Fruit fly (Drosophila melanogaster) whole organism, embryonic: ENCODE data around the gene sima.

Experiments used
- Bgb ChIP-seq: fragments of 200-800 bp; sonication (Bioruptor generic); IDR thresholded peaks from 2 replicates; pipeline ENCODE4 v1.3.6; 2022; ENCODE audit warnings: missing biosample characterization, missing genetic modification characterization; ENCODE audit not compliant: partially characterized antibody
- BtbVII ChIP-seq: fragments of 200-800 bp; sonication (Bioruptor generic); optimal IDR thresholded peaks from 3 replicates; lab custom pipeline; 2017; ENCODE audit warnings: missing biosample characterization, mild to moderate bottlenecking, missing genetic modification characterization
- CG10565 ChIP-seq: fragments of 200-800 bp; sonication (Bioruptor generic); optimal IDR thresholded peaks from 3 replicates; lab custom pipeline; 2016; ENCODE audit warnings: missing biosample characterization, mild to moderate bottlenecking, missing genetic modification characterization
- CG12155 ChIP-seq: fragments of 200-800 bp; sonication (Bioruptor generic); optimal IDR thresholded peaks from 3 replicates; lab custom pipeline; 2016; ENCODE audit warnings: missing biosample characterization, missing genetic modification characterization
- CG12744 ChIP-seq: fragments of 200-800 bp; sonication (Bioruptor generic); optimal IDR thresholded peaks from 2 replicates; lab custom pipeline; 2016; ENCODE audit warnings: missing biosample characterization, missing genetic modification characterization
- CG13424 ChIP-seq: fragments of 200-800 bp; sonication (Bioruptor generic); optimal IDR thresholded peaks from 2 replicates; lab custom pipeline; 2019; ENCODE audit warnings: missing biosample characterization, mild to moderate bottlenecking, missing genetic modification characterization, moderate library complexity
- CG13894 ChIP-seq: fragments of 200-800 bp; sonication (Bioruptor generic); optimal IDR thresholded peaks from 3 replicates; lab custom pipeline; 2018; ENCODE audit warnings: missing biosample characterization, mild to moderate bottlenecking, missing genetic modification characterization, moderate library complexity
- CG16815 ChIP-seq: fragments of 200-800 bp; sonication (Bioruptor generic); optimal IDR thresholded peaks from 3 replicates; lab custom pipeline; 2017; ENCODE audit warnings: missing biosample characterization, mild to moderate bottlenecking, missing genetic modification characterization
- CG17385 ChIP-seq: fragments of 200-800 bp; sonication (Bioruptor generic); optimal IDR thresholded peaks from 3 replicates; lab custom pipeline; 2018; ENCODE audit warnings: missing biosample characterization, mild to moderate bottlenecking, missing genetic modification characterization
- CG17829 ChIP-seq: fragments of 200-800 bp; optimal IDR thresholded peaks from 2 replicates; lab custom pipeline; 2019; ENCODE audit warnings: missing biosample characterization, mild to moderate bottlenecking, missing genetic modification characterization, moderate library complexity
- CG2120 ChIP-seq: fragments of 200-800 bp; sonication (Bioruptor generic); optimal IDR thresholded peaks from 3 replicates; lab custom pipeline; 2016; ENCODE audit warnings: missing biosample characterization, missing genetic modification characterization
- CG30431 ChIP-seq: fragments of 200-800 bp; sonication (Bioruptor generic); optimal IDR thresholded peaks from 2 replicates; lab custom pipeline; 2017; ENCODE audit warnings: missing biosample characterization, missing genetic modification characterization
- CG32532 ChIP-seq: fragments of 200-800 bp; sonication (Bioruptor generic); IDR thresholded peaks from 2 replicates; pipeline ENCODE4 v1.3.6; 2022; ENCODE audit warnings: missing biosample characterization, missing genetic modification characterization
- CG3407 ChIP-seq: fragments of 200-800 bp; sonication (Bioruptor generic); optimal IDR thresholded peaks from 2 replicates; lab custom pipeline; 2018; ENCODE audit warnings: missing biosample characterization, mild to moderate bottlenecking, missing genetic modification characterization
- CG4820 ChIP-seq: fragments of 200-800 bp; sonication (Bioruptor generic); optimal IDR thresholded peaks from 3 replicates; lab custom pipeline; 2016; ENCODE audit warnings: missing biosample characterization, missing genetic modification characterization
- CG5180 ChIP-seq: fragments of 200-800 bp; sonication (Bioruptor generic); optimal IDR thresholded peaks from 3 replicates; lab custom pipeline; 2017; ENCODE audit warnings: missing biosample characterization, missing genetic modification characterization, mild to moderate bottlenecking, moderate library complexity, missing genetic modification reagents
- CG5953 ChIP-seq: fragments of 200-800 bp; sonication (Bioruptor generic); IDR thresholded peaks from 2 replicates; pipeline ENCODE4 v1.3.6; 2022; ENCODE audit warnings: missing biosample characterization, missing genetic modification characterization
- CG7786 ChIP-seq: fragments of 200-800 bp; sonication (Bioruptor generic); optimal IDR thresholded peaks from 2 replicates; lab custom pipeline; 2016; ENCODE audit warnings: missing biosample characterization, missing genetic modification characterization
- CG8388 ChIP-seq: fragments of 200-800 bp; sonication (Bioruptor generic); optimal IDR thresholded peaks from 2 replicates; lab custom pipeline; 2019; ENCODE audit warnings: missing biosample characterization, mild to moderate bottlenecking, missing genetic modification characterization, moderate library complexity
- CG9932 ChIP-seq: fragments of 200-800 bp; sonication (Bioruptor generic); IDR thresholded peaks from 2 replicates; pipeline ENCODE4 v1.3.6; 2022; ENCODE audit warnings: missing biosample characterization, missing genetic modification characterization
- H2.0 ChIP-seq: fragments of 200-800 bp; sonication (Bioruptor generic); IDR thresholded peaks from 2 replicates; pipeline ENCODE4 v1.3.6; 2022; ENCODE audit warnings: missing biosample characterization, missing genetic modification characterization
- Lim3 ChIP-seq: fragments of 200-800 bp; sonication (Bioruptor generic); IDR thresholded peaks from 2 replicates; pipeline ENCODE4 v1.3.6; 2022; ENCODE audit warnings: missing biosample characterization, missing genetic modification characterization
- MTF-1 ChIP-seq: fragments of 200-800 bp; sonication (Bioruptor generic); optimal IDR thresholded peaks from 2 replicates; lab custom pipeline; 2018; ENCODE audit warnings: missing biosample characterization, mild to moderate bottlenecking, missing genetic modification characterization, borderline replicate concordance
- Max ChIP-seq: fragments of 200-800 bp; sonication (Bioruptor generic); optimal IDR thresholded peaks from 2 replicates; lab custom pipeline; 2016; ENCODE audit warnings: missing biosample characterization, mild to moderate bottlenecking, missing genetic modification characterization
- Med ChIP-seq: fragments of 200-800 bp; sonication (Bioruptor generic); peaks from one replicate; lab custom pipeline; 2016; ENCODE audit warnings: missing biosample characterization, missing genetic modification characterization, mild to moderate bottlenecking, inconsistent platforms, moderate library complexity
- Myb ChIP-seq: fragments of 200-800 bp; sonication (Bioruptor generic); optimal IDR thresholded peaks from 2 replicates; lab custom pipeline; 2016; ENCODE audit warnings: missing biosample characterization, missing genetic modification characterization
- Rfx ChIP-seq: fragments of 200-800 bp; sonication (Bioruptor generic); IDR thresholded peaks from 2 replicates; pipeline ENCODE4 v1.3.6; 2022; ENCODE audit warnings: missing biosample characterization, missing genetic modification characterization
- Rx ChIP-seq: fragments of 200-800 bp; sonication (Bioruptor generic); IDR thresholded peaks from 2 replicates; pipeline ENCODE4 v1.3.6; 2022; ENCODE audit warnings: missing biosample characterization, missing genetic modification characterization
- Sry-β ChIP-seq: fragments of 200-800 bp; sonication (Bioruptor generic); optimal IDR thresholded peaks from 2 replicates; lab custom pipeline; 2018; ENCODE audit warnings: missing biosample characterization, mild to moderate bottlenecking, missing genetic modification characterization, moderate library complexity
- aop ChIP-seq: fragments of 200-800 bp; sonication (Bioruptor generic); IDR thresholded peaks from 2 replicates; pipeline ENCODE4 v1.3.6; 2022; ENCODE audit warnings: missing biosample characterization, missing genetic modification characterization
- ash1 ChIP-seq: fragments of 200-800 bp; sonication (Bioruptor generic); optimal IDR thresholded peaks from 2 replicates; lab custom pipeline; 2018; ENCODE audit warnings: missing biosample characterization, mild to moderate bottlenecking, missing genetic modification characterization
- ato ChIP-seq: fragments of 200-800 bp; sonication (Bioruptor generic); IDR thresholded peaks from 2 replicates; pipeline ENCODE4 v1.3.6; 2022; ENCODE audit warnings: missing biosample characterization, missing genetic modification characterization; ENCODE audit not compliant: partially characterized antibody
- chm ChIP-seq: fragments of 200-800 bp; sonication (Bioruptor generic); IDR thresholded peaks from 2 replicates; pipeline ENCODE4 v1.3.6; 2022; ENCODE audit warnings: missing biosample characterization, missing genetic modification characterization
- crc ChIP-seq: fragments of 200-800 bp; sonication (Bioruptor generic); optimal IDR thresholded peaks from 2 replicates; lab custom pipeline; 2016; ENCODE audit warnings: missing biosample characterization, missing genetic modification characterization
- dysf ChIP-seq: fragments of 200-800 bp; sonication (Bioruptor generic); IDR thresholded peaks from 3 replicates; pipeline ENCODE4 v1.3.6; 2022; ENCODE audit warnings: missing biosample characterization, missing genetic modification characterization
- eve ChIP-seq, 2 experiments: fragments of >200 bp; optimal IDR thresholded peaks; 2 replicates each; lab custom pipeline; 2017; ENCODE audit warnings: missing biosample characterization in 2 of 2, missing genetic modification characterization in 2 of 2
- eyg ChIP-seq: fragments of 200-800 bp; sonication (Bioruptor generic); optimal IDR thresholded peaks from 3 replicates; lab custom pipeline; 2016; ENCODE audit warnings: missing biosample characterization, missing genetic modification characterization
- gcm2 ChIP-seq: fragments of 200-800 bp; sonication (Bioruptor generic); optimal IDR thresholded peaks from 2 replicates; lab custom pipeline; 2016; ENCODE audit warnings: missing biosample characterization, missing genetic modification characterization
- ken ChIP-seq: fragments of 200-800 bp; sonication (Bioruptor generic); IDR thresholded peaks from 3 replicates; pipeline ENCODE4 v1.3.6; 2022; ENCODE audit warnings: missing biosample characterization, missing genetic modification characterization
- lbe ChIP-seq: fragments of 200-800 bp; sonication (Bioruptor generic); optimal IDR thresholded peaks from 2 replicates; lab custom pipeline; 2016; ENCODE audit warnings: missing biosample characterization, mild to moderate bottlenecking, missing genetic modification characterization
- maf-S ChIP-seq: fragments of 200-800 bp; sonication (Bioruptor generic); optimal IDR thresholded peaks from 2 replicates; lab custom pipeline; 2016; ENCODE audit warnings: missing biosample characterization, missing genetic modification characterization
- nerfin-1 ChIP-seq: fragments of 200-800 bp; sonication (Bioruptor generic); optimal IDR thresholded peaks from 3 replicates; lab custom pipeline; 2019; ENCODE audit warnings: missing biosample characterization, mild to moderate bottlenecking, missing genetic modification characterization, moderate library complexity
- pan ChIP-seq, 4 experiments: fragments of >200 bp in 3 of 4; fragments of 200-800 bp in 1 of 4; sonication (Bioruptor generic) in 1 of 4; optimal IDR thresholded peaks in 3 of 4; IDR thresholded peaks in 1 of 4; 2 replicates each; pipeline versions ENCODE4 v1.3.6 to Lab custom; 2017 to 2022; ENCODE audit warnings: missing biosample characterization in 2 of 4, missing genetic modification characterization in 2 of 4, mixed read lengths in 1 of 4
- slou ChIP-seq: fragments of 200-800 bp; sonication (Bioruptor generic); optimal IDR thresholded peaks from 3 replicates; lab custom pipeline; 2016; ENCODE audit warnings: missing biosample characterization, missing genetic modification characterization
- stwl ChIP-seq: fragments of 200-800 bp; sonication (Bioruptor generic); optimal IDR thresholded peaks from 3 replicates; lab custom pipeline; 2018; ENCODE audit warnings: missing biosample characterization, mild to moderate bottlenecking, missing genetic modification characterization, moderate library complexity
- tx ChIP-seq: fragments of 200-800 bp; sonication (Bioruptor generic); optimal IDR thresholded peaks from 2 replicates; lab custom pipeline; 2016; ENCODE audit warnings: missing biosample characterization, missing genetic modification characterization
- unpg ChIP-seq: fragments of 200-800 bp; sonication (Bioruptor generic); optimal IDR thresholded peaks from 3 replicates; lab custom pipeline; 2018; ENCODE audit warnings: missing biosample characterization, mild to moderate bottlenecking, missing genetic modification characterization, moderate library complexity
- usp ChIP-seq: fragments of >200 bp; optimal IDR thresholded peaks from 2 replicates; lab custom pipeline; 2017; ENCODE audit warnings: missing biosample characterization, missing genetic modification characterization
- wek ChIP-seq: fragments of 200-800 bp; sonication (Bioruptor generic); optimal IDR thresholded peaks from 3 replicates; lab custom pipeline; 2018; ENCODE audit warnings: missing biosample characterization, mild to moderate bottlenecking, missing genetic modification characterization, moderate library complexity
- zf30C ChIP-seq: fragments of 200-800 bp; sonication (Bioruptor generic); optimal IDR thresholded peaks from 3 replicates; lab custom pipeline; 2018; ENCODE audit warnings: missing biosample characterization, mild to moderate bottlenecking, missing genetic modification characterization

sima gene

DNA sequence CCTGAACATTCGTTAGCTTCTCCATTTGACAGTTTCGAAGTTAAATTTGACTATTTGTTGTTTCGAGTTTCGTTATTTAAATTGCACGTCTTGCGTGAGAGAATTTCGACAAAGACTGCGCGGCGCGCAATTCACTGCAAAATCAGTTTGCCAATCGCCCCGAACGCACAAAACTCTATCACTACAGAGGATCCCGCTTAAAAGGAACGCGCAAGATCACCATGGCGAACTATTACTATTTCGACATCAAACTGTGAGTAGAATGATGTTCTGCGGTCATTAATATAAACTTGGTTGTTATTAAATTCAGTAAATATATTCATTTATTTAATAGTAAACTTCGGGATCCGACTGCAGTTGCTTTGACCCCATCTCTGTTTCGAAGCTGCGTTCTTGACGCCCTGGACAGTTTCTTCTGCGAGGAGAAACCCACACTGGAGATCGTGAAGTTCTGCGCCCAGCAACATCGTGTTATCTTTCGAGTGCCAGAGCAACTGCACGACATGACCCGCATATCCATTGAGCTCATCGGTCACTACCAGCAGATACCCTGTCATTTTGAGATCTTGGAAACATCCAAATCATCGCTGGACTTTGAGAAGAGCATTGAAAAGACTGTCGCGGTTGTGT is 2.1 kb upstream of the sima start, which contains the start of the genes Rpp14b and spn-A (continued):
- TF ChIP-seq eve (GFP tag; optimal IDR thresholded peaks at IDR 0.05; lab: Kevin White, UChicago), result no peak
- TF ChIP-seq Bgb, result 0 out of 2 replicates have a peak, but pooled peaks have one; percentile 13
- TF ChIP-seq CG4820 (GFP tag; lab: Kevin White, UChicago), result peak; percentile 90
- no peak for TF ChIP-seq CG13894
- no peak for TF ChIP-seq nerfin-1 (tag; lab: Kevin White, UChicago)
- TF ChIP-seq ken (GFP tag; lab: Robert Waterston, UW), result peak; percentile 29; the same call in 1 of the 3 replicates
- no peak for TF ChIP-seq dysf (GFP tag; lab: Robert Waterston, UW)
- TF ChIP-seq CG9932 (GFP tag; lab: Robert Waterston, UW), result peak; percentile 71
- no peak for TF ChIP-seq MTF-1 (GFP tag; lab: Kevin White, UChicago)
- peak; percentile 52 for TF ChIP-seq Med
- no peak for TF ChIP-seq maf-S
- TF ChIP-seq Sry-β (GFP tag; lab: Kevin White, UChicago), result no peak
- no peak for TF ChIP-seq CG30431 (GFP tag; lab: Kevin White, UChicago)
- no peak for TF ChIP-seq CG3407 (GFP tag; lab: Kevin White, UChicago)
- TF ChIP-seq CG2120 (GFP tag; lab: Kevin White, UChicago), result no peak
- no peak for TF ChIP-seq CG12155 (GFP tag; lab: Kevin White, UChicago)
- TF ChIP-seq chm (GFP tag; lab: Robert Waterston, UW), result 0 out of 2 replicates have a peak, but pooled peaks have one; percentile 19
- no peak for TF ChIP-seq CG17829 (tag; lab: Kevin White, UChicago)
- TF ChIP-seq BtbVII, result no peak
- peak; percentile 28; the same call in 1 of the 2 replicates for TF ChIP-seq CG32532 (GFP tag; lab: Robert Waterston, UW)
- TF ChIP-seq Lim3 (GFP tag; lab: Robert Waterston, UW), result no peak
- TF ChIP-seq CG7786 (GFP tag; lab: Kevin White, UChicago), result no peak
- TF ChIP-seq crc (GFP tag; lab: Kevin White, UChicago), result no peak
- TF ChIP-seq CG8388 (GFP tag; lab: Kevin White, UChicago), result peak; percentile 8
- no peak for TF ChIP-seq Rx (GFP tag; lab: Robert Waterston, UW)
- no peak for TF ChIP-seq slou (GFP tag; lab: Kevin White, UChicago)
- no peak for TF ChIP-seq stwl
- TF ChIP-seq zf30C (GFP tag; lab: Kevin White, UChicago), result no peak
- TF ChIP-seq CG5953 (GFP tag; lab: Robert Waterston, UW), result 0 out of 2 replicates have a peak, but pooled peaks have one; percentile 4
- peak; percentile 34; the same call in 1 of the 2 replicates for TF ChIP-seq H2.0 (GFP tag; lab: Robert Waterston, UW)
- TF ChIP-seq aop, result no peak
- no peak for TF ChIP-seq CG10565
- TF ChIP-seq Rfx, result peak; percentile 63
- no peak for TF ChIP-seq tx (GFP tag; lab: Kevin White, UChicago)
- no peak for TF ChIP-seq CG5180 (GFP tag; lab: Kevin White, UChicago)
- no peak for TF ChIP-seq ato (GFP tag; lab: Robert Waterston, UW)
- TF ChIP-seq wek (GFP tag; lab: Kevin White, UChicago), result no peak
- TF ChIP-seq Max (GFP tag; lab: Kevin White, UChicago), result no peak
- TF ChIP-seq CG16815 (GFP tag; lab: Kevin White, UChicago), result peak; percentile 17
- no peak for TF ChIP-seq eyg (GFP tag; lab: Kevin White, UChicago)
- TF ChIP-seq usp (GFP tag; lab: Kevin White, UChicago), result no peak
- TF ChIP-seq lbe (GFP tag; lab: Kevin White, UChicago), result no peak
- TF ChIP-seq CG12744, result no peak
- TF ChIP-seq Myb (GFP tag; lab: Kevin White, UChicago), result no peak
- TF ChIP-seq CG17385 (GFP tag; lab: Kevin White, UChicago), result peak; percentile 3
- TF ChIP-seq pan (optimal IDR thresholded peaks at IDR 0.05; lab: Kevin White, UChicago), result no peak
- no peak for TF ChIP-seq pan (GFP tag; optimal IDR thresholded peaks at IDR 0.05 in 1 of 2, IDR thresholded peaks at IDR 0.05 in 1 of 2)
- no peak for TF ChIP-seq ash1 (GFP tag; lab: Kevin White, UChicago)
- TF ChIP-seq unpg (GFP tag; lab: Kevin White, UChicago), result peak; percentile 20
- no peak for TF ChIP-seq gcm2
- TF ChIP-seq CG13424 (tag; lab: Kevin White, UChicago), result peak; percentile 35
